Worm (Caenorhabditis elegans): Measurements from ENCODE around the gene Y27F2A.10.
"Not testable (repeated sequence)": the region's sequence is repeated elsewhere in the genome, so short reads cannot be mapped to it uniquely, and the experiment has no call there.

DNA sequence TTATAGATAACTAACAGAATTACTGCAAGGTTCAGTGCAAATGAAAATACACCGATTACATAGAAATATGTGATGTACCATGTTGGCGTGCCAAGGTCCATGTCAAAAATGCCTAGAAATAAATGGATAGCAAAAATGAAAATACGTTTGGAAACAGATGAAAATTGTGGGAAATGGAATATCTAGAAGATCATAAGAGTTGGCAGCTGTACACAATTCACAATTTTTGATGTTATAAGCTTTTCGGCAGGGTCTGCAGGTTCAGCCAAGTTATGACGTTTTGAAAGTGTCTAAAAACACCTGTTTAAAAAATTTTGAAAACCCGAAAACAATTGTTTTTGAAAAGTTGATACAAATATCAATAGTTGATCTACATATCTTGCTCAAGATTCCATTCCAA lies 27.5 kb downstream of the Y27F2A.10 start, which contains the start of gene sri-43:
- not testable (repeated sequence) for TF ChIP-seq ets-7 (tag; optimal IDR thresholded peaks at IDR 0.05); sea-1 (GFP tag; conservative IDR thresholded peaks at IDR 0.05); tbx-37 (GFP tag; conservative IDR thresholded peaks at IDR 0.05)
